Fruit fly (Drosophila melanogaster): ENCODE data around the gene Vps60.
A peak's percentile ranks its signal among the peaks of the same experiment; 100 is the strongest.

dm6 chr3L:17590455-17591216 lies 30.8 kb downstream of the Vps60 start:
- TF ChIP-seq CG12219 (GFP tag; optimal IDR thresholded peaks at IDR 0.05) (no peak), CG11696 (GFP tag; IDR thresholded peaks at IDR 0.05) (no peak), danr (GFP tag; IDR thresholded peaks at IDR 0.05) (no peak), BtbVII (GFP tag; optimal IDR thresholded peaks at IDR 0.05) (no peak), Usf (GFP tag; optimal IDR thresholded peaks at IDR 0.05) (no peak), sd (tag; optimal IDR thresholded peaks at IDR 0.05) (peak; percentile 96), sr (GFP tag; IDR thresholded peaks at IDR 0.05) (peak; percentile 21; the same call in 1 of the 3 replicates), Dll (GFP tag; IDR thresholded peaks at IDR 0.05; ENCODE audit: partially characterized antibody) (peak; percentile 46; the same call in 1 of the 4 replicates), Poxn (GFP tag; IDR thresholded peaks at IDR 0.05) (no peak), Gug (GFP tag; IDR thresholded peaks at IDR 0.05) (no peak), CG14050 (GFP tag; IDR thresholded peaks at IDR 0.05) (no peak)

All from whole organism, embryonic.